Worm (Caenorhabditis elegans) whole organism, early embryonic: ENCODE data around the gene F13B12.7.

Source experiments
- aly-1 ChIP-seq: sonication (generic microtip); optimal IDR thresholded peaks from 2 replicates; lab custom pipeline; 2016; ENCODE audit warnings: missing genetic modification characterization, missing compliant biosample characterization
- ama-1 ChIP-seq: fragments of 150-350 bp; optimal IDR thresholded peaks from 2 replicates; lab custom pipeline; 2014
- ets-7 ChIP-seq: sonication (generic microtip); optimal IDR thresholded peaks from 2 replicates; lab custom pipeline; 2016; ENCODE audit warnings: missing genotype, missing genetic modification characterization, missing compliant biosample characterization
- flt-1 ChIP-seq: fragments of 200-800 bp; sonication (Bioruptor generic); IDR thresholded peaks from 2 replicates; pipeline ENCODE4 v1.3.6; 2022; ENCODE audit warnings: missing genetic modification characterization, missing compliant biosample characterization
- hnd-1 ChIP-seq: sonication (generic microtip); optimal IDR thresholded peaks from 2 replicates; lab custom pipeline; 2016; ENCODE audit warnings: missing genetic modification characterization, missing compliant biosample characterization
- pes-1 ChIP-seq: fragments of 200-800 bp; sonication (Bioruptor generic); IDR thresholded peaks from 2 replicates; pipeline ENCODE4 v1.3.6; 2022; ENCODE audit warnings: missing genetic modification reagents, missing genetic modification characterization, missing compliant biosample characterization
- scrt-1 ChIP-seq: fragments of 200-800 bp; sonication (Bioruptor generic); IDR thresholded peaks from 2 replicates; pipeline ENCODE4 v1.3.6; 2022; ENCODE audit warnings: missing genetic modification characterization, missing compliant biosample characterization
- sea-1 ChIP-seq: fragments of 200-800 bp; sonication (Bioruptor generic); conservative IDR thresholded peaks from 2 replicates; pipeline ENCODE4 v1.3.6; 2022; ENCODE audit warnings: missing genetic modification characterization, missing compliant biosample characterization
- tbx-11 ChIP-seq: fragments of 200-800 bp; sonication (Bioruptor generic); IDR thresholded peaks from 2 replicates; pipeline ENCODE4 v1.3.6; 2022; ENCODE audit warnings: missing genetic modification characterization, missing compliant biosample characterization
- tbx-37 ChIP-seq: fragments of 200-800 bp; sonication (Bioruptor generic); conservative IDR thresholded peaks from 2 replicates; pipeline ENCODE4 v1.3.6; 2022; ENCODE audit warnings: missing genetic modification reagents, missing genetic modification characterization, missing compliant biosample characterization

- no peak for TF ChIP-seq tbx-37 (GFP tag; lab: Robert Waterston, UW)
- TF ChIP-seq sea-1 (GFP tag; lab: Robert Waterston, UW), result no peak
- no peak for TF ChIP-seq ama-1 (lab: Kevin White, UChicago)
- no peak for TF ChIP-seq ets-7 (tag; lab: Kevin White, UChicago)
- TF ChIP-seq pes-1 (GFP tag; lab: Robert Waterston, UW), result no peak
- TF ChIP-seq aly-1 (tag; lab: Kevin White, UChicago), result no peak
- TF ChIP-seq flt-1 (GFP tag; lab: Robert Waterston, UW), result no peak
- no peak for TF ChIP-seq tbx-11 (GFP tag; lab: Robert Waterston, UW)
- TF ChIP-seq scrt-1 (GFP tag; lab: Robert Waterston, UW), result no peak
- TF ChIP-seq hnd-1 (tag; lab: Kevin White, UChicago), result no peak
Measured at ce11 chrIV:10457137-10457536, 13.5 kb downstream of the F13B12.7 start, which contains the start of gene srb-17.
